Worm (Caenorhabditis elegans) whole organism, L4 larva: ENCODE measurements around the gene kel-8.

Source experiments
- F26F4.8 ChIP-seq: fragments of 200-800 bp; sonication (Bioruptor generic); conservative IDR thresholded peaks from 2 replicates; pipeline ENCODE4 v1.3.6; 2022; ENCODE audit warnings: missing genetic modification characterization, missing compliant biosample characterization
- Y48G9A.11 ChIP-seq: fragments of 200-800 bp; sonication (Bioruptor generic); IDR thresholded peaks from 2 replicates; pipeline ENCODE4 v1.3.6; 2022; ENCODE audit warnings: missing genetic modification reagents, missing genetic modification characterization, missing compliant biosample characterization
- aha-1 ChIP-seq: fragments of 150-350 bp; peaks from one replicate; lab custom pipeline; 2014; ENCODE audit warnings: missing biosample characterization, missing genetic modification characterization
- ama-1 ChIP-seq: fragments of 150-350 bp; optimal IDR thresholded peaks from 2 replicates; lab custom pipeline; 2014; ENCODE audit warnings: inconsistent platforms, mixed read lengths
- arid-1 ChIP-seq: fragments of 200-800 bp; sonication (Bioruptor generic); conservative IDR thresholded peaks from 2 replicates; pipeline ENCODE4 v1.3.6; 2022; ENCODE audit warnings: missing genetic modification reagents, missing genetic modification characterization, missing compliant biosample characterization
- ceh-28 ChIP-seq: fragments of 150-350 bp; optimal IDR thresholded peaks from 2 replicates; lab custom pipeline; 2014; ENCODE audit warnings: missing biosample characterization, missing genetic modification reagents, missing genetic modification characterization
- ceh-62 ChIP-seq: sonication (generic microtip); optimal IDR thresholded peaks from 2 replicates; lab custom pipeline; 2017; ENCODE audit warnings: missing biosample characterization, missing genetic modification characterization
- ces-1 ChIP-seq: fragments of 150-350 bp; sonication (generic microtip); optimal IDR thresholded peaks from 4 replicates; lab custom pipeline; 2014; ENCODE audit warnings: missing biosample characterization, missing genetic modification reagents, missing genetic modification characterization
- cey-2 ChIP-seq: sonication (generic microtip); optimal IDR thresholded peaks from 3 replicates; lab custom pipeline; 2017; ENCODE audit warnings: missing genetic modification characterization, mild to moderate bottlenecking, missing compliant biosample characterization, antibody characterized with exemption, borderline replicate concordance; ENCODE audit not compliant: insufficient read depth
- daf-16 ChIP-seq, 3 experiments: sonication (generic microtip); optimal IDR thresholded peaks; 2 replicates each; lab custom pipeline; 2016 to 2017; ENCODE audit warnings: missing genetic modification characterization in 3 of 3, missing genetic modification reagents in 3 of 3, mild to moderate bottlenecking in 2 of 3, missing compliant biosample characterization in 2 of 3, missing biosample characterization in 1 of 3, moderate library complexity in 1 of 3
- daf-19 ChIP-seq: fragments of 200-800 bp; sonication (Bioruptor generic); conservative IDR thresholded peaks from 2 replicates; pipeline ENCODE4 v1.3.6; 2022; ENCODE audit warnings: missing genetic modification characterization, missing compliant biosample characterization
- daf-8 ChIP-seq: fragments of 200-800 bp; sonication (Bioruptor generic); IDR thresholded peaks from 2 replicates; pipeline ENCODE4 v1.3.6; 2022; ENCODE audit warnings: missing genetic modification characterization, missing compliant biosample characterization
- dmd-8 ChIP-seq: fragments of 200-800 bp; sonication (Bioruptor generic); IDR thresholded peaks from 2 replicates; pipeline ENCODE4 v1.3.6; 2022; ENCODE audit warnings: missing genetic modification characterization, missing compliant biosample characterization
- dmd-9 ChIP-seq: fragments of 200-800 bp; sonication (Bioruptor generic); IDR thresholded peaks from 2 replicates; pipeline ENCODE4 v1.3.6; 2022; ENCODE audit warnings: missing genetic modification reagents, missing genetic modification characterization, missing compliant biosample characterization
- egl-27 ChIP-seq: sonication (generic microtip); optimal IDR thresholded peaks from 3 replicates; lab custom pipeline; 2017; ENCODE audit warnings: missing biosample characterization, missing genetic modification reagents, missing genetic modification characterization
- hif-1 ChIP-seq, 2 experiments: sonication (generic microtip); optimal IDR thresholded peaks; 2 replicates each; lab custom pipeline; 2016 to 2017; ENCODE audit warnings: missing compliant biosample characterization in 2 of 2, missing genetic modification characterization in 2 of 2, missing genetic modification reagents in 2 of 2, missing genotype in 2 of 2, mild to moderate bottlenecking in 1 of 2
- hlh-11 ChIP-seq: fragments of 200-800 bp; sonication (Bioruptor generic); optimal IDR thresholded peaks from 2 replicates; lab custom pipeline; 2018; ENCODE audit warnings: mild to moderate bottlenecking, missing genetic modification characterization, missing compliant biosample characterization
- hlh-30 ChIP-seq: sonication (generic microtip); optimal IDR thresholded peaks from 2 replicates; lab custom pipeline; 2017; ENCODE audit warnings: antibody characterized with exemption, mild to moderate bottlenecking, missing genetic modification characterization, missing compliant biosample characterization; ENCODE audit not compliant: insufficient read depth
- lin-1 ChIP-seq: fragments of 200-800 bp; sonication (Bioruptor generic); IDR thresholded peaks from 2 replicates; pipeline ENCODE4 v1.3.6; 2022; ENCODE audit warnings: missing genetic modification reagents, missing genetic modification characterization, missing compliant biosample characterization
- lin-13 ChIP-seq: fragments of 150-350 bp; optimal IDR thresholded peaks from 2 replicates; lab custom pipeline; 2014; ENCODE audit warnings: missing biosample characterization, missing genetic modification reagents, missing genetic modification characterization
- lin-15B ChIP-seq: fragments of 150-350 bp; sonication (generic microtip); optimal IDR thresholded peaks from 3 replicates; lab custom pipeline; 2014; ENCODE audit warnings: missing biosample characterization, missing genetic modification characterization
- lin-39 ChIP-seq: fragments of 150-350 bp; optimal IDR thresholded peaks from 2 replicates; lab custom pipeline; 2014; ENCODE audit warnings: missing biosample characterization, missing genetic modification reagents, missing genetic modification characterization
- lsy-2 ChIP-seq, 2 experiments: fragments of 150-350 bp in 1 of 2; sonication (generic microtip) in 1 of 2; optimal IDR thresholded peaks; 2 replicates each; lab custom pipeline; 2014 to 2017; ENCODE audit warnings: missing biosample characterization in 2 of 2, missing genetic modification characterization in 2 of 2
- mdl-1 ChIP-seq, 2 experiments: fragments of 150-350 bp in 1 of 2; sonication (generic microtip) in 1 of 2; optimal IDR thresholded peaks; 2 replicates each; lab custom pipeline; 2014 to 2017; ENCODE audit warnings: missing biosample characterization in 2 of 2, missing genetic modification characterization in 2 of 2
- mdt-29 ChIP-seq: fragments of 200-800 bp; sonication (Bioruptor generic); IDR thresholded peaks from 2 replicates; pipeline ENCODE4 v1.3.6; 2022; ENCODE audit warnings: missing genetic modification reagents, missing genetic modification characterization, missing compliant biosample characterization
- mep-1 ChIP-seq: fragments of 150-350 bp; sonication (generic microtip); optimal IDR thresholded peaks from 3 replicates; lab custom pipeline; 2014; ENCODE audit warnings: missing biosample characterization, missing genetic modification characterization
- mxl-3 ChIP-seq: fragments of 200-800 bp; sonication (Bioruptor generic); optimal IDR thresholded peaks from 2 replicates; lab custom pipeline; 2018; ENCODE audit warnings: mild to moderate bottlenecking, missing genetic modification characterization, missing compliant biosample characterization
- nhr-102 ChIP-seq: sonication (generic microtip); optimal IDR thresholded peaks from 2 replicates; lab custom pipeline; 2016; ENCODE audit warnings: mild to moderate bottlenecking, missing genetic modification characterization, moderate library complexity, missing compliant biosample characterization
- nhr-41 ChIP-seq: fragments of 200-800 bp; sonication (Bioruptor generic); IDR thresholded peaks from 2 replicates; pipeline ENCODE4 v1.3.6; 2022; ENCODE audit warnings: missing genetic modification reagents, missing genetic modification characterization, missing compliant biosample characterization
- nhr-42 ChIP-seq: fragments of 200-800 bp; sonication (Bioruptor generic); IDR thresholded peaks from 2 replicates; pipeline ENCODE4 v1.3.6; 2022; ENCODE audit warnings: missing genetic modification characterization, missing compliant biosample characterization
- nhr-48 ChIP-seq: sonication (generic microtip); optimal IDR thresholded peaks from 2 replicates; lab custom pipeline; 2016; ENCODE audit warnings: mild to moderate bottlenecking, missing genetic modification characterization, missing compliant biosample characterization
- nhr-6 ChIP-seq: fragments of 150-350 bp; optimal IDR thresholded peaks from 2 replicates; lab custom pipeline; 2014; ENCODE audit warnings: missing biosample characterization, missing genetic modification characterization
- php-3 ChIP-seq: fragments of 200-800 bp; sonication (Bioruptor generic); IDR thresholded peaks from 2 replicates; pipeline ENCODE4 v1.3.6; 2022; ENCODE audit warnings: missing genetic modification reagents, missing genetic modification characterization, missing compliant biosample characterization
- rbr-2 ChIP-seq: sonication (generic microtip); optimal IDR thresholded peaks from 2 replicates; lab custom pipeline; 2016; ENCODE audit warnings: missing genotype, missing genetic modification characterization, missing compliant biosample characterization
- saeg-2 ChIP-seq: fragments of 200-800 bp; sonication (Bioruptor generic); IDR thresholded peaks from 2 replicates; pipeline ENCODE4 v1.3.6; 2022; ENCODE audit warnings: missing genetic modification reagents, missing genetic modification characterization, missing compliant biosample characterization
- snpc-1.2 ChIP-seq: fragments of 200-800 bp; sonication (Bioruptor generic); IDR thresholded peaks from 2 replicates; pipeline ENCODE4 v1.3.6; 2022; ENCODE audit warnings: missing genetic modification reagents, missing genetic modification characterization, missing compliant biosample characterization
- snpc-4 ChIP-seq: fragments of 150-350 bp; optimal IDR thresholded peaks from 2 replicates; lab custom pipeline; 2014; ENCODE audit warnings: missing biosample characterization, missing genetic modification characterization
- spr-1 ChIP-seq: sonication (generic microtip); optimal IDR thresholded peaks from 2 replicates; lab custom pipeline; 2016; ENCODE audit warnings: mild to moderate bottlenecking, missing genetic modification characterization, missing compliant biosample characterization
- tag-97 ChIP-seq: fragments of 200-800 bp; sonication (Bioruptor generic); IDR thresholded peaks from 2 replicates; pipeline ENCODE4 v1.3.6; 2022; ENCODE audit warnings: missing genetic modification characterization, missing compliant biosample characterization
- zag-1 ChIP-seq: fragments of 150-350 bp; optimal IDR thresholded peaks from 2 replicates; lab custom pipeline; 2014; ENCODE audit warnings: missing biosample characterization, missing genetic modification characterization

kel-8 gene

ce11 chrV:2671155-2671554 is at the start of gene kel-8:
kel-8 (plus strand) TSS chrV:2671455.
- TF ChIP-seq Y48G9A.11 (GFP tag; lab: Robert Waterston, UW): no peak
- no peak for TF ChIP-seq rbr-2 (tag; lab: Kevin White, UChicago)
- TF ChIP-seq mdl-1 (tag; optimal IDR thresholded peaks at IDR 0.05; lab: Kevin White, UChicago): no peak
- peak; percentile 30 for TF ChIP-seq hlh-11 (tag; lab: Kevin White, UChicago)
- TF ChIP-seq dmd-8 (GFP tag; lab: Robert Waterston, UW): no peak
- TF ChIP-seq lin-13 (GFP tag; lab: Kevin White, UChicago): no peak
- no peak for TF ChIP-seq hif-1 (tag; optimal IDR thresholded peaks at IDR 0.05; lab: Kevin White, UChicago)
- no peak for TF ChIP-seq tag-97 (GFP tag; lab: Robert Waterston, UW)
- no peak for TF ChIP-seq arid-1 (GFP tag; lab: Robert Waterston, UW)
- TF ChIP-seq mdt-29 (GFP tag; lab: Robert Waterston, UW): no peak
- TF ChIP-seq ces-1 (GFP tag; lab: Kevin White, UChicago): no peak
- no peak for TF ChIP-seq zag-1 (tag; lab: Kevin White, UChicago)
- TF ChIP-seq mxl-3 (GFP tag; lab: Kevin White, UChicago): no peak
- TF ChIP-seq ama-1: no peak
- TF ChIP-seq hlh-30: peak; percentile 45
- TF ChIP-seq daf-8 (GFP tag; lab: Robert Waterston, UW): no peak
- TF ChIP-seq spr-1 (tag; lab: Kevin White, UChicago): no peak
- no peak for TF ChIP-seq lsy-2 (tag; optimal IDR thresholded peaks at IDR 0.05; lab: Kevin White, UChicago)
- TF ChIP-seq cey-2 (tag; lab: Kevin White, UChicago): no peak
- TF ChIP-seq ceh-28 (tag; lab: Kevin White, UChicago): no peak
- TF ChIP-seq aha-1 (tag; lab: Kevin White, UChicago): peak; percentile 37
- no peak for TF ChIP-seq nhr-102 (tag; lab: Kevin White, UChicago)
- TF ChIP-seq mep-1 (tag; lab: Kevin White, UChicago): no peak

ce11 chrV:2621879-2622278 is 49.4 kb upstream of the kel-8 start, which contains the start of gene srh-271:
srh-271 (minus strand) TSS chrV:2621979.
- TF ChIP-seq lin-39 (no peak), snpc-4 (tag; lab: Kevin White, UChicago) (no peak), hlh-30 (no peak), php-3 (GFP tag; lab: Robert Waterston, UW) (no peak), saeg-2 (no peak), ceh-62 (no peak), zag-1 (tag; lab: Kevin White, UChicago) (no peak), dmd-9 (GFP tag; lab: Robert Waterston, UW) (no peak), Y48G9A.11 (GFP tag; lab: Robert Waterston, UW) (no peak), nhr-42 (no peak), nhr-48 (tag; lab: Kevin White, UChicago) (no peak), F26F4.8 (no peak), daf-16 (GFP tag; optimal IDR thresholded peaks at IDR 0.05; lab: Kevin White, UChicago) (no peak), daf-16 (tag; optimal IDR thresholded peaks at IDR 0.05; lab: Kevin White, UChicago) (no peak), nhr-41 (GFP tag; lab: Robert Waterston, UW) (no peak), lin-15B (tag; lab: Kevin White, UChicago) (no peak), snpc-1.2 (GFP tag; lab: Robert Waterston, UW) (no peak), lin-1 (GFP tag; lab: Robert Waterston, UW) (no peak), egl-27 (no peak), daf-19 (no peak), nhr-6 (tag; lab: Kevin White, UChicago) (no peak)
- TF ChIP-seq, all 104 proteins: peak for 0
